Fruit fly (Drosophila melanogaster): Measurements from ENCODE around the gene CG42367.
A peak's percentile ranks its signal among the peaks of the same experiment; 100 is the strongest.

CG42367 gene

dm6 chr2L:9963603-9964042, 33.2 kb downstream of the CG42367 start, which contains the start of gene CG5850 (continued):
- TF ChIP-seq CG1792 (GFP tag; optimal IDR thresholded peaks at IDR 0.05), result no peak
- TF ChIP-seq CG5180 (GFP tag; optimal IDR thresholded peaks at IDR 0.05), result no peak
- no peak for TF ChIP-seq trh (GFP tag; optimal IDR thresholded peaks at IDR 0.05)
- no peak for TF ChIP-seq Drgx (GFP tag; IDR thresholded peaks at IDR 0.05)
- peak; percentile 43 for TF ChIP-seq CG2678 (tag; optimal IDR thresholded peaks at IDR 0.05)
- no peak for TF ChIP-seq CG18476 (GFP tag; optimal IDR thresholded peaks at IDR 0.05)
- TF ChIP-seq CG6175 (GFP tag; IDR thresholded peaks at IDR 0.05), result no peak
- no peak for TF ChIP-seq Mad (GFP tag; optimal IDR thresholded peaks at IDR 0.05)
- no peak for TF ChIP-seq hth (optimal IDR thresholded peaks at IDR 0.05)
- TF ChIP-seq gce (GFP tag; IDR thresholded peaks at IDR 0.05), result no peak
- TF ChIP-seq Sox100B (GFP tag; optimal IDR thresholded peaks at IDR 0.05), result peak; percentile 54
- TF ChIP-seq CG34422 (GFP tag; IDR thresholded peaks at IDR 0.05), result no peak
- TF ChIP-seq CG6765 (GFP tag; optimal IDR thresholded peaks at IDR 0.05), result no peak
- no peak for TF ChIP-seq en (GFP tag; optimal IDR thresholded peaks at IDR 0.05)
- no peak for TF ChIP-seq B-H1 (GFP tag; IDR thresholded peaks at IDR 0.05)
- TF ChIP-seq jumu (GFP tag; optimal IDR thresholded peaks at IDR 0.05), result no peak
- no peak for TF ChIP-seq Antp (GFP tag; optimal IDR thresholded peaks at IDR 0.05)
- TF ChIP-seq Atf3 (GFP tag; optimal IDR thresholded peaks at IDR 0.05), result no peak
- TF ChIP-seq Hand (GFP tag; optimal IDR thresholded peaks at IDR 0.05), result no peak
- TF ChIP-seq HmgD (GFP tag; optimal IDR thresholded peaks at IDR 0.05), result no peak
- no peak for TF ChIP-seq CG12236 (GFP tag; optimal IDR thresholded peaks at IDR 0.05)
- peak; percentile 31 for TF ChIP-seq CG8924 (tag; optimal IDR thresholded peaks at IDR 0.05)
- TF ChIP-seq CG6854 (GFP tag; optimal IDR thresholded peaks at IDR 0.05), result no peak
- no peak for TF ChIP-seq sisA (GFP tag; IDR thresholded peaks at IDR 0.05)
- no peak for TF ChIP-seq nau (GFP tag; optimal IDR thresholded peaks at IDR 0.05)
- peak; percentile 3 for TF ChIP-seq Nf-YB (GFP tag; optimal IDR thresholded peaks at IDR 0.05)
- TF ChIP-seq Pdp1 (GFP tag; optimal IDR thresholded peaks at IDR 0.05), result no peak
- TF ChIP-seq CG11504 (tag; optimal IDR thresholded peaks at IDR 0.05), result no peak
- no peak for TF ChIP-seq nerfin-2 (GFP tag; IDR thresholded peaks at IDR 0.05; ENCODE audit: partially characterized antibody)
- TF ChIP-seq schlank (tag; optimal IDR thresholded peaks at IDR 0.05), result no peak
- TF ChIP-seq Camta (GFP tag; optimal IDR thresholded peaks at IDR 0.05), result no peak
- no peak for TF ChIP-seq crol (GFP tag; IDR thresholded peaks at IDR 0.05)
- no peak for TF ChIP-seq usp (GFP tag; optimal IDR thresholded peaks at IDR 0.05)
- no peak for TF ChIP-seq CG7963 (GFP tag; IDR thresholded peaks at IDR 0.05; ENCODE audit: partially characterized antibody)
- TF ChIP-seq Lim3 (GFP tag; IDR thresholded peaks at IDR 0.05), result no peak
- TF ChIP-seq zfh1 (GFP tag; IDR thresholded peaks at IDR 0.05), result no peak
- TF ChIP-seq Hr3 (GFP tag; optimal IDR thresholded peaks at IDR 0.05), result no peak
- TF ChIP-seq CG11456 (GFP tag; IDR thresholded peaks at IDR 0.05), result no peak
- TF ChIP-seq CG12071 (GFP tag; optimal IDR thresholded peaks at IDR 0.05), result no peak
- TF ChIP-seq CG4360 (GFP tag; IDR thresholded peaks at IDR 0.05), result no peak
- TF ChIP-seq ems (GFP tag; optimal IDR thresholded peaks at IDR 0.05), result no peak
- TF ChIP-seq Jarid2 (GFP tag; optimal IDR thresholded peaks at IDR 0.05), result no peak
- no peak for TF ChIP-seq hkb (optimal IDR thresholded peaks at IDR 0.05)
- TF ChIP-seq hkb (GFP tag; IDR thresholded peaks at IDR 0.05), result peak; percentile 24; the same call in 1 of the 2 replicates
- no peak for TF ChIP-seq dimm (GFP tag; IDR thresholded peaks at IDR 0.05)
- no peak for TF ChIP-seq tna (GFP tag; IDR thresholded peaks at IDR 0.05; ENCODE audit: partially characterized antibody)
- no peak for TF ChIP-seq cato (GFP tag; optimal IDR thresholded peaks at IDR 0.05; ENCODE audit: borderline replicate concordance)
- TF ChIP-seq trem (tag; optimal IDR thresholded peaks at IDR 0.05), result peak; percentile 56
- TF ChIP-seq ranshi (GFP tag; IDR thresholded peaks at IDR 0.05), result no peak
- no peak for TF ChIP-seq gro (GFP tag; optimal IDR thresholded peaks at IDR 0.05)
- TF ChIP-seq Meics (GFP tag; optimal IDR thresholded peaks at IDR 0.05), result peak; percentile 1
- peak; percentile 84 for TF ChIP-seq MESR4 (GFP tag; optimal IDR thresholded peaks at IDR 0.05)
- TF ChIP-seq inv (GFP tag; IDR thresholded peaks at IDR 0.05; ENCODE audit: partially characterized antibody), result no peak

Measured in whole organism, embryonic.